Worm (Caenorhabditis elegans) whole organism, L4 larva: ENCODE measurements around the gene C36B7.5.

Experiments used
- F10B5.3 ChIP-seq: sonication (generic microtip); optimal IDR thresholded peaks from 2 replicates; lab custom pipeline; 2016; ENCODE audit warnings: mild to moderate bottlenecking, missing genetic modification characterization, missing compliant biosample characterization
- F26F4.8 ChIP-seq: fragments of 200-800 bp; sonication (Bioruptor generic); conservative IDR thresholded peaks from 2 replicates; pipeline ENCODE4 v1.3.6; 2022; ENCODE audit warnings: missing genetic modification characterization, missing compliant biosample characterization
- F37D6.2 ChIP-seq: sonication (generic microtip); optimal IDR thresholded peaks from 2 replicates; lab custom pipeline; 2016; ENCODE audit warnings: mild to moderate bottlenecking, missing genetic modification characterization, missing compliant biosample characterization
- F49E8.2 ChIP-seq: sonication (generic microtip); optimal IDR thresholded peaks from 2 replicates; lab custom pipeline; 2016; ENCODE audit warnings: missing compliant biosample characterization, mild to moderate bottlenecking, missing genetic modification characterization, borderline replicate concordance
- Y5F2A.4 ChIP-seq: fragments of 200-800 bp; sonication (Bioruptor generic); optimal IDR thresholded peaks from 2 replicates; lab custom pipeline; 2018; ENCODE audit warnings: mild to moderate bottlenecking, missing genetic modification characterization, missing compliant biosample characterization
- Y75B8A.6 ChIP-seq: fragments of 200-800 bp; sonication (Bioruptor generic); IDR thresholded peaks from 2 replicates; pipeline ENCODE4 v1.3.6; 2022; ENCODE audit warnings: missing genetic modification reagents, missing genetic modification characterization, missing compliant biosample characterization
- aha-1 ChIP-seq: fragments of 150-350 bp; peaks from one replicate; lab custom pipeline; 2014; ENCODE audit warnings: missing biosample characterization, missing genetic modification characterization
- ama-1 ChIP-seq: fragments of 150-350 bp; optimal IDR thresholded peaks from 2 replicates; lab custom pipeline; 2014; ENCODE audit warnings: inconsistent platforms, mixed read lengths
- ceh-32 ChIP-seq: sonication (generic microtip); optimal IDR thresholded peaks from 2 replicates; lab custom pipeline; 2016; ENCODE audit warnings: mild to moderate bottlenecking, missing genetic modification characterization, missing compliant biosample characterization; ENCODE audit not compliant: poor library complexity
- ceh-44 ChIP-seq: fragments of 200-800 bp; sonication (Bioruptor generic); IDR thresholded peaks from 2 replicates; pipeline ENCODE4 v1.3.6; 2022; ENCODE audit warnings: missing genetic modification reagents, missing genetic modification characterization, missing compliant biosample characterization
- ceh-82 ChIP-seq: sonication (generic microtip); optimal IDR thresholded peaks from 2 replicates; lab custom pipeline; 2017; ENCODE audit warnings: missing biosample characterization, missing genetic modification characterization
- cey-2 ChIP-seq: sonication (generic microtip); optimal IDR thresholded peaks from 3 replicates; lab custom pipeline; 2017; ENCODE audit warnings: missing genetic modification characterization, mild to moderate bottlenecking, missing compliant biosample characterization, antibody characterized with exemption, borderline replicate concordance; ENCODE audit not compliant: insufficient read depth
- daf-12 ChIP-seq: fragments of 150-350 bp; optimal IDR thresholded peaks from 2 replicates; lab custom pipeline; 2014; ENCODE audit warnings: missing biosample characterization, missing genetic modification reagents, missing genetic modification characterization
- daf-8 ChIP-seq: fragments of 200-800 bp; sonication (Bioruptor generic); IDR thresholded peaks from 2 replicates; pipeline ENCODE4 v1.3.6; 2022; ENCODE audit warnings: missing genetic modification characterization, missing compliant biosample characterization
- dmd-6 ChIP-seq: fragments of 200-800 bp; sonication (Bioruptor generic); IDR thresholded peaks from 2 replicates; pipeline ENCODE4 v1.3.6; 2022; ENCODE audit warnings: missing genetic modification reagents, missing genetic modification characterization, missing compliant biosample characterization
- dmd-8 ChIP-seq: fragments of 200-800 bp; sonication (Bioruptor generic); IDR thresholded peaks from 2 replicates; pipeline ENCODE4 v1.3.6; 2022; ENCODE audit warnings: missing genetic modification characterization, missing compliant biosample characterization
- dve-1 ChIP-seq: sonication (generic microtip); optimal IDR thresholded peaks from 2 replicates; lab custom pipeline; 2017; ENCODE audit warnings: antibody characterized with exemption, mild to moderate bottlenecking, missing genetic modification characterization, missing compliant biosample characterization; ENCODE audit not compliant: insufficient read depth
- egl-43 ChIP-seq: fragments of 200-800 bp; sonication (Bioruptor generic); IDR thresholded peaks from 2 replicates; pipeline ENCODE4 v1.3.6; 2022; ENCODE audit warnings: missing genetic modification reagents, missing genetic modification characterization, missing compliant biosample characterization
- fkh-10 ChIP-seq: fragments of 150-350 bp; optimal IDR thresholded peaks from 2 replicates; lab custom pipeline; 2014; ENCODE audit warnings: missing biosample characterization, missing genetic modification reagents, missing genetic modification characterization
- gei-8 ChIP-seq: fragments of 200-800 bp; sonication (Bioruptor generic); optimal IDR thresholded peaks from 2 replicates; lab custom pipeline; 2018; ENCODE audit warnings: mild to moderate bottlenecking, missing genetic modification characterization, missing compliant biosample characterization
- hlh-11 ChIP-seq: fragments of 200-800 bp; sonication (Bioruptor generic); optimal IDR thresholded peaks from 2 replicates; lab custom pipeline; 2018; ENCODE audit warnings: mild to moderate bottlenecking, missing genetic modification characterization, missing compliant biosample characterization
- hlh-30 ChIP-seq: sonication (generic microtip); optimal IDR thresholded peaks from 2 replicates; lab custom pipeline; 2017; ENCODE audit warnings: antibody characterized with exemption, mild to moderate bottlenecking, missing genetic modification characterization, missing compliant biosample characterization; ENCODE audit not compliant: insufficient read depth
- lin-13 ChIP-seq: fragments of 150-350 bp; optimal IDR thresholded peaks from 2 replicates; lab custom pipeline; 2014; ENCODE audit warnings: missing biosample characterization, missing genetic modification reagents, missing genetic modification characterization
- lin-15B ChIP-seq: fragments of 150-350 bp; sonication (generic microtip); optimal IDR thresholded peaks from 3 replicates; lab custom pipeline; 2014; ENCODE audit warnings: missing biosample characterization, missing genetic modification characterization
- lir-3 ChIP-seq: sonication (generic microtip); optimal IDR thresholded peaks from 2 replicates; lab custom pipeline; 2016; ENCODE audit warnings: mild to moderate bottlenecking, missing genetic modification characterization, missing compliant biosample characterization
- mdt-29 ChIP-seq: fragments of 200-800 bp; sonication (Bioruptor generic); IDR thresholded peaks from 2 replicates; pipeline ENCODE4 v1.3.6; 2022; ENCODE audit warnings: missing genetic modification reagents, missing genetic modification characterization, missing compliant biosample characterization
- mxl-2 ChIP-seq: fragments of 200-800 bp; sonication (Bioruptor generic); conservative IDR thresholded peaks from 2 replicates; pipeline ENCODE4 v1.3.6; 2022; ENCODE audit warnings: missing genetic modification reagents, missing genetic modification characterization, missing compliant biosample characterization
- nhr-111 ChIP-seq: fragments of 200-800 bp; sonication (Bioruptor generic); optimal IDR thresholded peaks from 2 replicates; lab custom pipeline; 2018; ENCODE audit warnings: mild to moderate bottlenecking, missing genetic modification characterization, missing compliant biosample characterization
- nhr-237 ChIP-seq: sonication (generic microtip); optimal IDR thresholded peaks from 2 replicates; lab custom pipeline; 2017; ENCODE audit warnings: missing biosample characterization, missing genetic modification characterization
- nhr-28 ChIP-seq: fragments of 150-350 bp; optimal IDR thresholded peaks from 2 replicates; lab custom pipeline; 2014; ENCODE audit warnings: missing biosample characterization, missing genetic modification characterization
- nhr-76 ChIP-seq: fragments of 150-350 bp; optimal IDR thresholded peaks from 2 replicates; lab custom pipeline; 2014; ENCODE audit warnings: missing biosample characterization, missing genetic modification characterization
- nhr-77 ChIP-seq: fragments of 150-350 bp; optimal IDR thresholded peaks from 2 replicates; lab custom pipeline; 2014; ENCODE audit warnings: missing biosample characterization, missing genetic modification characterization
- pha-4 ChIP-seq, 2 experiments: fragments of 150-350 bp in 1 of 2; fragments of 200-800 bp in 1 of 2; sonication (Bioruptor generic) in 1 of 2; IDR thresholded peaks in 1 of 2; optimal IDR thresholded peaks in 1 of 2; 2 replicates each; pipeline versions ENCODE4 v1.3.6 to Lab custom; 2014 to 2022; ENCODE audit warnings: missing genetic modification characterization in 2 of 2, missing genetic modification reagents in 2 of 2, missing biosample characterization in 1 of 2, missing compliant biosample characterization in 1 of 2
- pqm-1 ChIP-seq: sonication (generic microtip); optimal IDR thresholded peaks from 2 replicates; lab custom pipeline; 2017; ENCODE audit warnings: missing biosample characterization, missing genetic modification characterization
- rbr-2 ChIP-seq: sonication (generic microtip); optimal IDR thresholded peaks from 2 replicates; lab custom pipeline; 2016; ENCODE audit warnings: missing genotype, missing genetic modification characterization, missing compliant biosample characterization
- set-16 ChIP-seq: fragments of 200-800 bp; sonication (Bioruptor generic); IDR thresholded peaks from 2 replicates; pipeline ENCODE4 v1.3.6; 2022; ENCODE audit warnings: missing genetic modification reagents, missing genetic modification characterization, missing compliant biosample characterization
- snpc-1.2 ChIP-seq: fragments of 200-800 bp; sonication (Bioruptor generic); IDR thresholded peaks from 2 replicates; pipeline ENCODE4 v1.3.6; 2022; ENCODE audit warnings: missing genetic modification reagents, missing genetic modification characterization, missing compliant biosample characterization
- spr-3 ChIP-seq: fragments of 200-800 bp; sonication (Bioruptor generic); optimal IDR thresholded peaks from 2 replicates; lab custom pipeline; 2018; ENCODE audit warnings: mild to moderate bottlenecking, missing genetic modification characterization, missing compliant biosample characterization
- unc-62 ChIP-seq, 3 experiments: fragments of 150-350 bp in 1 of 3; sonication (generic microtip); optimal IDR thresholded peaks in 2 of 3; peaks in 1 of 3; 1 replicate in 1 of 3; 2 replicates in 2 of 3; lab custom pipeline; 2014 to 2017; ENCODE audit warnings: missing biosample characterization in 3 of 3, missing genetic modification characterization in 3 of 3, missing genetic modification reagents in 3 of 3, missing genotype in 1 of 3
- zfp-2 ChIP-seq: sonication (generic microtip); optimal IDR thresholded peaks from 2 replicates; lab custom pipeline; 2016; ENCODE audit warnings: mild to moderate bottlenecking, missing genetic modification characterization, missing compliant biosample characterization

The C36B7.5 gene

DNA sequence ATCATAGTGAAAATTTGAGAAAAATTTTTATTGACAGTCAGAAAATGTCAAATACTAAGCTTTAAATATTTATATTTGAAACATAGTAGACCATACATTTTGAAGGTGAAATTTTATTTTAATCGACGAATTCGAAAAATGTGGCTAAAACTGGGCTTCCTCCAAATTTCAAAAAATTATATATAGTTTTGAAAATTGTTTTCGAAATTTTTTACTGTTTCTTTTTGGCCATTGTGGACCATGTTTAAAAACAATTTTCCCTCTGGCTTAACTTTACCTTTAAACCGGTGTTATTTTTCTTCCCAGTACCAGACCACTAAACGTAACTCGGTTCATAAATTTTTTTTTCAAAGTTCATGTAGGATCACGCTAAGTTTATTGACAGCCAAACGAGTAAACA is 26.4 kb upstream of the C36B7.5 start:
- no peak for TF ChIP-seq rbr-2 (tag; lab: Kevin White, UChicago)
- no peak for TF ChIP-seq spr-3 (GFP tag; lab: Kevin White, UChicago)
- peak in 1 of 2 experiments; percentile 91 for TF ChIP-seq unc-62 (GFP tag; optimal IDR thresholded peaks at IDR 0.05 in 1 of 2; lab: Kevin White, UChicago)
- TF ChIP-seq unc-62 (tag; optimal IDR thresholded peaks at IDR 0.05; lab: Kevin White, UChicago): no peak

DNA sequence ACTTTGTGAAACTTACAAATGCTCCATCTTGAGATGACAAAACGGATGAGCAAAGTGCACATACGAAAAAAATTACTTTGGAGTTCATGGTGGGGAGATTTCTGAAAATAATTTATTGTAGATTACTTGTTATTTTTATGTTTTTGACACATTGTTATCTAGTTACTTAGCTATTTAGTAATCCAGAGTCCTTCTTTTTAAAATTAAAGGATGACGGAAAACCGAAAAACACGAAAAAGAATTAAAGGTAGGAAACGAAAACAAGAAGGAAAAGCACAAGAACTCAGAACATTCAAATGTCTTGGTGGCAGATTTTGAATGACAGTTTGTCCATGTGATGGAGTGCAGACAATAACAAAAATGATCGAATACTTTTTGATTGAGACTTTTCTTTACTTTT is 20.6 kb upstream of the C36B7.5 start, which contains the start of gene hen-1:
Gene hen-1, minus strand, starts transcription at position 101 of the 400 bp plus-strand sequence.
- TF ChIP-seq F10B5.3 (tag; lab: Kevin White, UChicago): no peak
- TF ChIP-seq unc-62 (GFP tag; optimal IDR thresholded peaks at IDR 0.05 in 1 of 2; lab: Kevin White, UChicago): peak in 1 of 2 experiments; percentile 23
- no peak for TF ChIP-seq unc-62 (tag; optimal IDR thresholded peaks at IDR 0.05; lab: Kevin White, UChicago)
- TF ChIP-seq dmd-8 (GFP tag; lab: Robert Waterston, UW): no peak

DNA sequence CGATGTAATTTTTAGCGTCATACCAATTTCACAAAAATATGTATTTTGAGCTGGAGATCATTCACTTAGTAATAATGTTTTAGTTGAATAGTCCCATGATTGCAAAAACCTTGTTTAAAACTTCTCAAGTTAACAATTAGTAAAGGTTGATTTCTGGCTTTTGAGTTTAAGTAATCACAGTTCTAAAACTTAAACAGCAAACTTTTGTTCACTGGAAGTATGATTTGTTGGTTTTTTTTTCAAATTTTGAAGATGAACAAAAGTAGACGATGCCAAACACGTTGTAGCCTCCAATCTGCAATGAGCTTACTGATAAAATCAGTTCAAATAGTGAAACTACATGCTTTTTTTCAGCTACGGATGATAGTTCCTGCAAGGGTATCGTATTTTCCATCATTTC is 16.3 kb upstream of the C36B7.5 start, which contains the start of gene C36B7.1:
Gene C36B7.1, plus strand, starts transcription at position 301 of the 400 bp plus-strand sequence.
- TF ChIP-seq F37D6.2 (tag; lab: Kevin White, UChicago) (no peak), nhr-77 (no peak), egl-43 (GFP tag; lab: Robert Waterston, UW) (no peak), ceh-82 (no peak), Y75B8A.6 (GFP tag; lab: Robert Waterston, UW) (no peak), hlh-11 (no peak), zfp-2 (tag; lab: Kevin White, UChicago) (no peak), Y5F2A.4 (no peak)

DNA sequence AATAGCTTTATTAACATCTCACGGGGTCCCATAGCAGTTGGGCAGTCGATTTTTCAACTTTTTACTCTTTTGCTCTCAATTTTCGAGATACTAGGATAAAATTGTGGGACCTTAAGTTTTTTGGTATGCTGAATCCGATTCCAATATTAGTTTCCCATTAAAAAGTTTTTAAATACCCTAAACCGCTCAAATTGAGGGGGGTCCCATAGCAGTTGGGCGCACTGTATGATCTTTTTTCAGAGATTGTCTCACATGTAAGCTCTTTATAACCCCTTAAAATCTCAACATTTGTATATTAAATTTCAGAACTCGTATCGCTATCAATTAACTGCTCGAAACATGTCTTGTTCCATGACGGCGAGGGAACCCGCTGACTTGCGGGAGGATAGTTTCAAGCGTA is 9.9 kb upstream of the C36B7.5 start, which contains the start of gene C36B7.2:
Gene C36B7.2, plus strand, starts transcription at position 301 of the 400 bp plus-strand sequence.
- no peak for TF ChIP-seq dve-1
- peak; percentile 22 for TF ChIP-seq aha-1 (tag; lab: Kevin White, UChicago)

DNA sequence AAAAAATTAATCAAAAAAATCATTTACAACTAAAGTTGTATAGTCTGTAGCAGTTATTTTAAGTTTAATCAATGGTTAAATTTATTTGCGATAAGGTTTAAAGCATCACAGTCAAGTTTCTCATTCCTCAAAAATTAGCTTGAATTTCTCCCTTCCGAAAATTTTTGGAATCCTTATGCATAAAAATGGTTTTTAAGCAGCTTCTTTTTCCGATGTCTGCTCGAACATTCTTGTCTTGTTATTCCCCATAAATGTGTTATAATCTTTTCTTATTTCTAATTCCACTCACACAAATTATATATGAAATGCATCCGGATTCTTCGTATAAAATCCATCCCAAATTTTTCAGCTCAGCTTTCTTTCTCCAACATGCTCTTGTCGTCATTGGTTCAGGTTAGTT is 5.2 kb upstream of the C36B7.5 start, which contains the start of gene C36B7.3:
Gene C36B7.3, plus strand, starts transcription at position 301 of the 400 bp plus-strand sequence.
- TF ChIP-seq F49E8.2 (tag; lab: Kevin White, UChicago) (no peak), lin-13 (no peak), ceh-82 (no peak), set-16 (GFP tag; lab: Robert Waterston, UW) (no peak), F26F4.8 (GFP tag; lab: Robert Waterston, UW) (no peak), fkh-10 (GFP tag; lab: Kevin White, UChicago) (no peak), snpc-1.2 (GFP tag; lab: Robert Waterston, UW) (no peak), dmd-6 (GFP tag; lab: Robert Waterston, UW) (no peak), ama-1 (lab: Kevin White, UChicago) (no peak), daf-8 (GFP tag; lab: Robert Waterston, UW) (no peak), mxl-2 (GFP tag; lab: Robert Waterston, UW) (no peak), lir-3 (tag; lab: Kevin White, UChicago) (no peak)
- TF ChIP-seq, all 104 proteins: peak for 0

DNA sequence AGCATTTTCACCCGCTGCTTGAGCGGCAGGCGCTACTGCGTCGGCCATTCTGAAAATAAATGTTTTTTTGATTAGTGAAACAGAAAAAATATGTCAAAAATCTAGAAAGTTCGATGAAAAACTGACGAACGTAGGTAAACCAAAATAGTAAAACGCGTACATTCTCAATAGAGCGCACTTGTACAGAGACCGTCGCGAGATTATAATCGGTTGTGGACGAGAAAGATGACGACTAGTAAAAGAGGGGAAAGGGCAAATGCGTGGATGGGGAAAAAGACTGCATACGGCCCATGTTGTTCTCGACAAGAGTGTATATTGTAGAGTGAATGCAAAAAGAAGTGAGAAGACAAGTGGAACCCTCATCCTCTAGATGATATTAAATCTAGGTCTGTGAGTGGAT is 4.0 kb upstream of the C36B7.5 start, which contains the start of gene C36B7.6:
Gene C36B7.6, minus strand, starts transcription at position 49 of the 400 bp plus-strand sequence.
- TF ChIP-seq cey-2 (tag; lab: Kevin White, UChicago): no peak
- no peak for TF ChIP-seq pha-4 (GFP tag; IDR thresholded peaks at IDR 0.05; lab: Robert Waterston, UW)
- TF ChIP-seq pha-4 (tag; optimal IDR thresholded peaks at IDR 0.05; lab: Kevin White, UChicago): peak; percentile 55
- TF ChIP-seq nhr-28 (tag; lab: Kevin White, UChicago): peak; percentile 55
- TF ChIP-seq nhr-76 (tag; lab: Kevin White, UChicago): no peak
- no peak for TF ChIP-seq lir-3 (tag; lab: Kevin White, UChicago)
- no peak for TF ChIP-seq nhr-111 (GFP tag; lab: Kevin White, UChicago)
- TF ChIP-seq daf-12: no peak
- peak; percentile 17 for TF ChIP-seq pqm-1 (tag; lab: Kevin White, UChicago)
- no peak for TF ChIP-seq snpc-1.2 (GFP tag; lab: Robert Waterston, UW)
- TF ChIP-seq mdt-29: no peak
- TF ChIP-seq hlh-30 (tag; lab: Kevin White, UChicago): peak; percentile 43
- TF ChIP-seq Y5F2A.4: no peak
- no peak for TF ChIP-seq nhr-237 (tag; lab: Kevin White, UChicago)
- no peak for TF ChIP-seq fkh-10 (GFP tag; lab: Kevin White, UChicago)
- no peak for TF ChIP-seq ceh-44 (GFP tag; lab: Robert Waterston, UW)
- TF ChIP-seq ceh-32 (tag; lab: Kevin White, UChicago): no peak
- TF ChIP-seq gei-8 (GFP tag; lab: Kevin White, UChicago): no peak
- TF ChIP-seq lin-15B (tag; lab: Kevin White, UChicago): no peak
